Worm (Caenorhabditis elegans) whole organism, mixed stage, embryonic: ENCODE results near the gene gtf-2E1.

Experiments
- drap-1 ChIP-seq: fragments of 200-800 bp; sonication (Bioruptor generic); optimal IDR thresholded peaks from 3 replicates; lab custom pipeline; 2018; ENCODE audit warnings: mild to moderate bottlenecking, missing genetic modification characterization, missing compliant biosample characterization
- lsy-2 ChIP-seq: fragments of 150-350 bp; optimal IDR thresholded peaks from 2 replicates; lab custom pipeline; 2014; ENCODE audit warnings: missing biosample characterization, missing genetic modification characterization
- nhr-237 ChIP-seq: fragments of 150-350 bp; optimal IDR thresholded peaks from 2 replicates; lab custom pipeline; 2014; ENCODE audit warnings: missing biosample characterization, missing genetic modification characterization
- nhr-28 ChIP-seq: fragments of 150-350 bp; optimal IDR thresholded peaks from 2 replicates; lab custom pipeline; 2014; ENCODE audit warnings: missing biosample characterization, missing genetic modification characterization
- snpc-4 ChIP-seq: fragments of 150-350 bp; optimal IDR thresholded peaks from 2 replicates; lab custom pipeline; 2014; ENCODE audit warnings: missing biosample characterization, missing genetic modification characterization
- unc-39 ChIP-seq: fragments of 150-350 bp; optimal IDR thresholded peaks from 2 replicates; lab custom pipeline; 2014; ENCODE audit warnings: missing biosample characterization, missing genetic modification characterization
- ztf-11 ChIP-seq: fragments of 150-350 bp; optimal IDR thresholded peaks from 2 replicates; lab custom pipeline; 2014; ENCODE audit warnings: missing biosample characterization, missing genetic modification characterization

- TF ChIP-seq unc-39 (tag; lab: Kevin White, UChicago), result no peak
- no peak for TF ChIP-seq snpc-4
- TF ChIP-seq nhr-28 (tag; lab: Kevin White, UChicago), result no peak
- TF ChIP-seq nhr-237 (tag; lab: Kevin White, UChicago), result no peak
- no peak for TF ChIP-seq lsy-2 (tag; lab: Kevin White, UChicago)
- TF ChIP-seq drap-1, result no peak
- no peak for TF ChIP-seq ztf-11 (tag; lab: Kevin White, UChicago)
These were observed 39.4 kb downstream of the gtf-2E1 start, which contains the start of gene T28F3.5 for ce11 chrIV:17294489-17294888.
